Worm (Caenorhabditis elegans) whole organism, L2 larva: Measurements from ENCODE around the gene C07H6.2.

ENCODE experiments used
- C34F6.9 ChIP-seq: fragments of 150-350 bp; optimal IDR thresholded peaks from 2 replicates; lab custom pipeline; 2014; ENCODE audit warnings: missing biosample characterization, missing genetic modification characterization
- F13H6.1 ChIP-seq: sonication (generic microtip); optimal IDR thresholded peaks from 2 replicates; lab custom pipeline; 2016; ENCODE audit warnings: missing genetic modification characterization, missing compliant biosample characterization
- R02D3.7 ChIP-seq: fragments of 150-350 bp; optimal IDR thresholded peaks from 2 replicates; lab custom pipeline; 2014; ENCODE audit warnings: missing biosample characterization, missing genetic modification characterization
- Y55F3AM.14 ChIP-seq: fragments of 200-800 bp; sonication (Bioruptor generic); optimal IDR thresholded peaks from 2 replicates; lab custom pipeline; 2018; ENCODE audit warnings: mild to moderate bottlenecking, missing genetic modification characterization, missing compliant biosample characterization
- ZK546.5 ChIP-seq: sonication (generic microtip); optimal IDR thresholded peaks from 2 replicates; lab custom pipeline; 2017; ENCODE audit warnings: missing biosample characterization, missing genetic modification characterization
- alr-1 ChIP-seq: fragments of 150-350 bp; optimal IDR thresholded peaks from 2 replicates; lab custom pipeline; 2014; ENCODE audit warnings: missing biosample characterization, missing genetic modification characterization
- aly-2 ChIP-seq: fragments of 150-350 bp; optimal IDR thresholded peaks from 2 replicates; lab custom pipeline; 2014; ENCODE audit warnings: missing biosample characterization, missing genetic modification characterization
- ama-1 ChIP-seq: fragments of 150-350 bp; optimal IDR thresholded peaks from 2 replicates; lab custom pipeline; 2018; ENCODE audit warnings: inconsistent platforms
- blmp-1 ChIP-seq: sonication (generic microtip); optimal IDR thresholded peaks from 2 replicates; lab custom pipeline; 2017; ENCODE audit warnings: missing genetic modification characterization, mild to moderate bottlenecking, missing compliant biosample characterization, antibody characterized with exemption, moderate library complexity; ENCODE audit not compliant: insufficient read depth
- ceh-16 ChIP-seq: fragments of 150-350 bp; optimal IDR thresholded peaks from 2 replicates; lab custom pipeline; 2014; ENCODE audit warnings: missing biosample characterization, missing genetic modification characterization
- ceh-82 ChIP-seq: fragments of 150-350 bp; optimal IDR thresholded peaks from 2 replicates; lab custom pipeline; 2014; ENCODE audit warnings: missing biosample characterization, missing genetic modification characterization
- crh-2 ChIP-seq: sonication (generic microtip); optimal IDR thresholded peaks from 2 replicates; lab custom pipeline; 2017; ENCODE audit warnings: missing biosample characterization, missing genetic modification characterization
- dmd-4 ChIP-seq: sonication (generic microtip); optimal IDR thresholded peaks from 2 replicates; lab custom pipeline; 2017; ENCODE audit warnings: missing biosample characterization, missing genetic modification characterization
- egl-27 ChIP-seq: sonication (generic microtip); optimal IDR thresholded peaks from 3 replicates; lab custom pipeline; 2017; ENCODE audit warnings: missing biosample characterization, missing genetic modification reagents, missing genetic modification characterization
- elt-1 ChIP-seq: fragments of 150-350 bp; optimal IDR thresholded peaks from 2 replicates; lab custom pipeline; 2014; ENCODE audit warnings: missing biosample characterization, missing genetic modification characterization
- elt-3 ChIP-seq: sonication (generic microtip); optimal IDR thresholded peaks from 2 replicates; lab custom pipeline; 2017; ENCODE audit warnings: missing biosample characterization, missing genetic modification characterization
- fos-1 ChIP-seq: fragments of 150-350 bp; optimal IDR thresholded peaks from 2 replicates; lab custom pipeline; 2014; ENCODE audit warnings: missing biosample characterization, missing genetic modification characterization
- gmeb-1 ChIP-seq: fragments of 150-350 bp; optimal IDR thresholded peaks from 2 replicates; lab custom pipeline; 2014; ENCODE audit warnings: missing biosample characterization, missing genetic modification characterization
- lin-11 ChIP-seq: fragments of 150-350 bp; sonication (generic microtip); optimal IDR thresholded peaks from 2 replicates; lab custom pipeline; 2014; ENCODE audit warnings: missing biosample characterization, missing genetic modification characterization, inconsistent platforms, mixed read lengths
- lin-13 ChIP-seq: fragments of 150-350 bp; optimal IDR thresholded peaks from 2 replicates; lab custom pipeline; 2014; ENCODE audit warnings: missing biosample characterization, missing genetic modification reagents, missing genetic modification characterization
- lin-39 ChIP-seq: fragments of 150-350 bp; optimal IDR thresholded peaks from 2 replicates; lab custom pipeline; 2014; ENCODE audit warnings: missing biosample characterization, missing genetic modification reagents, missing genetic modification characterization
- lsy-2 ChIP-seq, 2 experiments: fragments of 150-350 bp in 1 of 2; sonication (generic microtip) in 1 of 2; optimal IDR thresholded peaks; 2 replicates each; lab custom pipeline; 2014 to 2017; ENCODE audit warnings: missing biosample characterization in 2 of 2, missing genetic modification characterization in 2 of 2
- mab-5 ChIP-seq: fragments of 150-350 bp; optimal IDR thresholded peaks from 2 replicates; lab custom pipeline; 2014; ENCODE audit warnings: missing biosample characterization, missing genetic modification characterization
- mbf-1 ChIP-seq: sonication (generic microtip); optimal IDR thresholded peaks from 2 replicates; lab custom pipeline; 2017; ENCODE audit warnings: missing biosample characterization, missing genetic modification characterization
- mdl-1 ChIP-seq, 2 experiments: fragments of 150-350 bp in 1 of 2; sonication (generic microtip) in 1 of 2; optimal IDR thresholded peaks; 2 replicates each; lab custom pipeline; 2017; ENCODE audit warnings: missing biosample characterization in 2 of 2, missing genetic modification characterization in 2 of 2
- nhr-10 ChIP-seq: sonication (generic microtip); optimal IDR thresholded peaks from 2 replicates; lab custom pipeline; 2017; ENCODE audit warnings: missing biosample characterization, missing genetic modification characterization
- nhr-11 ChIP-seq: fragments of 150-350 bp; optimal IDR thresholded peaks from 2 replicates; lab custom pipeline; 2014; ENCODE audit warnings: missing biosample characterization, missing genetic modification characterization
- nhr-12 ChIP-seq: fragments of 150-350 bp; optimal IDR thresholded peaks from 2 replicates; lab custom pipeline; 2014; ENCODE audit warnings: missing biosample characterization, missing genetic modification characterization
- nhr-129 ChIP-seq: fragments of 150-350 bp; optimal IDR thresholded peaks from 2 replicates; lab custom pipeline; 2014; ENCODE audit warnings: missing biosample characterization, missing genetic modification characterization
- nhr-21 ChIP-seq: fragments of 150-350 bp; optimal IDR thresholded peaks from 2 replicates; lab custom pipeline; 2014; ENCODE audit warnings: missing biosample characterization, missing genetic modification characterization
- nhr-23 ChIP-seq: fragments of 150-350 bp; optimal IDR thresholded peaks from 2 replicates; lab custom pipeline; 2014; ENCODE audit warnings: missing biosample characterization, missing genetic modification reagents, missing genetic modification characterization
- nhr-237 ChIP-seq: fragments of 150-350 bp; optimal IDR thresholded peaks from 2 replicates; lab custom pipeline; 2014; ENCODE audit warnings: missing biosample characterization, missing genetic modification characterization
- nhr-25 ChIP-seq: fragments of 150-350 bp; sonication (generic microtip); optimal IDR thresholded peaks from 3 replicates; lab custom pipeline; 2014; ENCODE audit warnings: missing biosample characterization, missing genetic modification characterization
- nhr-6 ChIP-seq: fragments of 150-350 bp; optimal IDR thresholded peaks from 2 replicates; lab custom pipeline; 2014; ENCODE audit warnings: missing biosample characterization, missing genetic modification characterization
- nhr-77 ChIP-seq: fragments of 150-350 bp; optimal IDR thresholded peaks from 2 replicates; lab custom pipeline; 2014; ENCODE audit warnings: missing biosample characterization, missing genetic modification characterization
- peb-1 ChIP-seq: fragments of 150-350 bp; optimal IDR thresholded peaks from 2 replicates; lab custom pipeline; 2014; ENCODE audit warnings: missing biosample characterization, missing genetic modification characterization
- sem-4 ChIP-seq: fragments of 150-350 bp; optimal IDR thresholded peaks from 2 replicates; lab custom pipeline; 2014; ENCODE audit warnings: missing biosample characterization, missing genetic modification reagents, missing genetic modification characterization
- skn-1 ChIP-seq: sonication (generic microtip); optimal IDR thresholded peaks from 2 replicates; lab custom pipeline; 2017; ENCODE audit warnings: missing biosample characterization, missing genetic modification characterization
- sma-3 ChIP-seq: sonication (generic microtip); optimal IDR thresholded peaks from 2 replicates; lab custom pipeline; 2016; ENCODE audit warnings: missing genetic modification reagents, missing genetic modification characterization, missing compliant biosample characterization
- sma-9 ChIP-seq, 2 experiments: fragments of 150-350 bp in 1 of 2; sonication (generic microtip) in 1 of 2; optimal IDR thresholded peaks; 2 replicates each; lab custom pipeline; 2014 to 2016; ENCODE audit warnings: missing genetic modification characterization in 2 of 2, mild to moderate bottlenecking in 1 of 2, missing biosample characterization in 1 of 2, missing compliant biosample characterization in 1 of 2, missing genetic modification reagents in 1 of 2, moderate library complexity in 1 of 2
- snpc-4 ChIP-seq: fragments of 150-350 bp; optimal IDR thresholded peaks from 2 replicates; lab custom pipeline; 2014; ENCODE audit warnings: missing biosample characterization, missing genetic modification characterization
- unc-39 ChIP-seq: fragments of 150-350 bp; optimal IDR thresholded peaks from 2 replicates; lab custom pipeline; 2014; ENCODE audit warnings: missing biosample characterization, missing genetic modification characterization
- unc-55 ChIP-seq: fragments of 150-350 bp; sonication (generic microtip); optimal IDR thresholded peaks from 3 replicates; lab custom pipeline; 2014; ENCODE audit warnings: missing biosample characterization, missing genetic modification reagents, missing genetic modification characterization
- unc-62 ChIP-seq: fragments of 150-350 bp; optimal IDR thresholded peaks from 2 replicates; lab custom pipeline; 2014; ENCODE audit warnings: missing biosample characterization, missing genetic modification reagents, missing genetic modification characterization
- zag-1 ChIP-seq: fragments of 150-350 bp; optimal IDR thresholded peaks from 2 replicates; lab custom pipeline; 2014; ENCODE audit warnings: missing biosample characterization, missing genetic modification characterization
- ztf-1 ChIP-seq: fragments of 200-800 bp; sonication (Bioruptor generic); conservative IDR thresholded peaks from 2 replicates; pipeline ENCODE4 v1.3.6; 2022; ENCODE audit warnings: missing genetic modification characterization, missing compliant biosample characterization
- ztf-11 ChIP-seq: sonication (generic microtip); optimal IDR thresholded peaks from 2 replicates; lab custom pipeline; 2017; ENCODE audit warnings: missing biosample characterization, missing genetic modification characterization
- ztf-4 ChIP-seq: fragments of 150-350 bp; optimal IDR thresholded peaks from 2 replicates; lab custom pipeline; 2014; ENCODE audit warnings: missing biosample characterization, missing genetic modification characterization

The C07H6.2 gene

ce11 chrIII:7520672-7521071, at the start of gene C07H6.2, which contains the start of gene cux-7:
Gene C07H6.2 (plus strand): TSS chrIII:7521009.
Gene cux-7 (minus strand): TSS chrIII:7520845.
- TF ChIP-seq unc-62 (GFP tag; lab: Kevin White, UChicago) (no peak), fos-1 (tag; lab: Kevin White, UChicago) (peak; percentile 75), ztf-1 (GFP tag; lab: Robert Waterston, UW) (peak; percentile 92; the same call in 1 of the 2 replicates), ztf-4 (tag; lab: Kevin White, UChicago) (peak; percentile 84), ceh-16 (tag; lab: Kevin White, UChicago) (peak; percentile 26), nhr-11 (no peak), snpc-4 (tag; lab: Kevin White, UChicago) (no peak), dmd-4 (tag; lab: Kevin White, UChicago) (peak; percentile 16), sma-9 (GFP tag; optimal IDR thresholded peaks at IDR 0.05; lab: Kevin White, UChicago) (peak; percentile 99), sma-9 (tag; optimal IDR thresholded peaks at IDR 0.05; lab: Kevin White, UChicago) (no peak), lin-11 (peak; percentile 40), aly-2 (tag; lab: Kevin White, UChicago) (no peak), sma-3 (GFP tag; lab: Kevin White, UChicago) (peak; percentile 97), lsy-2 (tag; optimal IDR thresholded peaks at IDR 0.05; lab: Kevin White, UChicago) (peak; percentile 89 to 96), elt-3 (tag; lab: Kevin White, UChicago) (no peak), mab-5 (tag; lab: Kevin White, UChicago) (peak; percentile 88), alr-1 (tag; lab: Kevin White, UChicago) (no peak), blmp-1 (peak; percentile 41), skn-1 (peak; percentile 83), gmeb-1 (tag; lab: Kevin White, UChicago) (peak; percentile 91), sem-4 (peak; percentile 93), R02D3.7 (peak; percentile 56), lin-39 (tag; lab: Kevin White, UChicago) (no peak), ceh-82 (no peak), F13H6.1 (tag; lab: Kevin White, UChicago) (peak; percentile 96), egl-27 (peak; percentile 90), ZK546.5 (peak; percentile 53), crh-2 (tag; lab: Kevin White, UChicago) (peak; percentile 94), elt-1 (no peak), nhr-10 (tag; lab: Kevin White, UChicago) (no peak), mdl-1 (tag; optimal IDR thresholded peaks at IDR 0.05; lab: Kevin White, UChicago) (peak in 1 of 2 experiments; percentile 47), nhr-129 (tag; lab: Kevin White, UChicago) (peak; percentile 77), Y55F3AM.14 (GFP tag; lab: Kevin White, UChicago) (peak; percentile 67), zag-1 (tag; lab: Kevin White, UChicago) (peak; percentile 40), unc-39 (no peak), lin-13 (GFP tag; lab: Kevin White, UChicago) (peak; percentile 94), nhr-23 (tag; lab: Kevin White, UChicago) (no peak), nhr-21 (tag; lab: Kevin White, UChicago) (peak; percentile 93), C34F6.9 (peak; percentile 95), nhr-237 (tag; lab: Kevin White, UChicago) (no peak), peb-1 (tag; lab: Kevin White, UChicago) (no peak), nhr-12 (peak; percentile 64), nhr-6 (peak; percentile 96), nhr-77 (tag; lab: Kevin White, UChicago) (no peak), unc-55 (GFP tag; lab: Kevin White, UChicago) (peak; percentile 98), nhr-25 (tag; lab: Kevin White, UChicago) (no peak), ama-1 (lab: Kevin White, UChicago) (peak; percentile 61), mbf-1 (tag; lab: Kevin White, UChicago) (no peak), ztf-11 (peak; percentile 26)
- TF ChIP-seq, all 48 proteins: peak for 31
